Worm (Caenorhabditis elegans): Measurements from ENCODE around the gene F08H9.4.

DNA sequence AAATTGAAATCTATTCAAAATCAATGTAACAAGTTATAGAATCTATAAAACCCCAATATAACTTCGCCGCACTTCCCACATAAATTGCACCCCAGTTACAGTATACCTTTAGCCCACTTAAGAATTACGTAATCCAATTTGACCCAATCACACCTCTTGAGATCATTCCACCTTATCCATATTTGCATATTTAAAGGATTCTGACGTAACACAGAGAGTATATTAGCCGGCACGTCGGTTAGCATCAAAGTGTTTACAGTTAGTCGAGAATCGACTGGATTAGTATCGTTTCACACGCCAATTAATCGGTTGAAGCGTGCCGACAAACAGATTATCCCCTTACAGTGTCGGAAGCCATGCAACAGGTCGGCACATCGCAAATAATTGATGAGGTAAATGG, 30.6 kb downstream of the F08H9.4 start:
- TF ChIP-seq set-16 (GFP tag; IDR thresholded peaks at IDR 0.05): no peak
- TF ChIP-seq zfp-2 (tag; optimal IDR thresholded peaks at IDR 0.05): no peak
- TF ChIP-seq fos-1 (tag; optimal IDR thresholded peaks at IDR 0.05): no peak
- no peak for TF ChIP-seq pha-4 (GFP tag; IDR thresholded peaks at IDR 0.05)
- no peak for TF ChIP-seq pha-4 (tag; optimal IDR thresholded peaks at IDR 0.05)
- no peak for TF ChIP-seq mes-2 (tag; optimal IDR thresholded peaks at IDR 0.05; ENCODE audit: poor library complexity, severe bottlenecking)
- TF ChIP-seq F49E8.2 (tag; optimal IDR thresholded peaks at IDR 0.05; ENCODE audit: borderline replicate concordance): no peak
- TF ChIP-seq ZK546.5 (tag; optimal IDR thresholded peaks at IDR 0.05): no peak
- TF ChIP-seq lin-38 (GFP tag; IDR thresholded peaks at IDR 0.05): no peak
- TF ChIP-seq lin-13 (GFP tag; optimal IDR thresholded peaks at IDR 0.05): no peak
- TF ChIP-seq nhr-11 (tag; optimal IDR thresholded peaks at IDR 0.05): no peak
- TF ChIP-seq unc-39 (tag; optimal IDR thresholded peaks at IDR 0.05): no peak
- no peak for TF ChIP-seq F37D6.2 (tag; optimal IDR thresholded peaks at IDR 0.05)
